Fruit fly (Drosophila melanogaster) whole organism, embryonic: ENCODE results near the gene CG9270.

Source experiments
- ATbp ChIP-seq: fragments of 200-800 bp; sonication (Bioruptor generic); optimal IDR thresholded peaks from 2 replicates; lab custom pipeline; 2017; ENCODE audit warnings: missing biosample characterization, mild to moderate bottlenecking, missing genetic modification characterization, missing genetic modification reagents
- CG10147 ChIP-seq: fragments of 200-800 bp; sonication (Bioruptor generic); optimal IDR thresholded peaks from 2 replicates; lab custom pipeline; 2019; ENCODE audit warnings: missing biosample characterization, mild to moderate bottlenecking, missing genetic modification characterization, moderate library complexity
- CG10543 ChIP-seq: fragments of 200-800 bp; sonication (Bioruptor generic); optimal IDR thresholded peaks from 3 replicates; lab custom pipeline; 2017; ENCODE audit warnings: missing biosample characterization, mild to moderate bottlenecking, missing genetic modification characterization, moderate library complexity
- CG12769 ChIP-seq: fragments of 200-800 bp; sonication (Bioruptor generic); optimal IDR thresholded peaks from 2 replicates; lab custom pipeline; 2019; ENCODE audit warnings: missing biosample characterization, mild to moderate bottlenecking, missing genetic modification characterization, moderate library complexity
- CG13296 ChIP-seq: fragments of 200-800 bp; sonication (Bioruptor generic); optimal IDR thresholded peaks from 3 replicates; lab custom pipeline; 2018; ENCODE audit warnings: missing biosample characterization, mild to moderate bottlenecking, missing genetic modification characterization
- CG14441 ChIP-seq: fragments of 200-800 bp; sonication (Bioruptor generic); IDR thresholded peaks from 2 replicates; pipeline ENCODE4 v1.3.6; 2022; ENCODE audit warnings: missing biosample characterization, missing genetic modification characterization
- CG14710 ChIP-seq: fragments of 200-800 bp; sonication (Bioruptor generic); optimal IDR thresholded peaks from 3 replicates; lab custom pipeline; 2019; ENCODE audit warnings: missing biosample characterization, mild to moderate bottlenecking, missing genetic modification characterization, moderate library complexity
- CG15696 ChIP-seq: fragments of 200-800 bp; sonication (Bioruptor generic); optimal IDR thresholded peaks from 2 replicates; lab custom pipeline; 2019; ENCODE audit warnings: missing biosample characterization, mild to moderate bottlenecking, missing genetic modification characterization, moderate library complexity
- CG18262 ChIP-seq: fragments of 200-800 bp; optimal IDR thresholded peaks from 3 replicates; lab custom pipeline; 2019; ENCODE audit warnings: missing biosample characterization, mild to moderate bottlenecking, missing genetic modification characterization, moderate library complexity
- CG18599 ChIP-seq: fragments of 200-800 bp; sonication (Bioruptor generic); optimal IDR thresholded peaks from 3 replicates; lab custom pipeline; 2017; ENCODE audit warnings: missing biosample characterization, missing genetic modification characterization, mild to moderate bottlenecking, moderate library complexity, missing genetic modification reagents
- CG2712 ChIP-seq: fragments of 200-800 bp; optimal IDR thresholded peaks from 3 replicates; lab custom pipeline; 2019; ENCODE audit warnings: missing biosample characterization, mild to moderate bottlenecking, missing genetic modification characterization, moderate library complexity
- CG4730 ChIP-seq: fragments of 200-800 bp; sonication (Bioruptor generic); IDR thresholded peaks from 2 replicates; pipeline ENCODE4 v1.3.6; 2022; ENCODE audit warnings: missing biosample characterization, missing genetic modification characterization
- CG5180 ChIP-seq: fragments of 200-800 bp; sonication (Bioruptor generic); optimal IDR thresholded peaks from 3 replicates; lab custom pipeline; 2017; ENCODE audit warnings: missing biosample characterization, missing genetic modification characterization, mild to moderate bottlenecking, moderate library complexity, missing genetic modification reagents
- CG7357 ChIP-seq: fragments of 200-800 bp; sonication (Bioruptor generic); IDR thresholded peaks from 3 replicates; pipeline ENCODE4 v1.3.6; 2022; ENCODE audit warnings: missing biosample characterization, missing genetic modification characterization
- CG7963 ChIP-seq: fragments of 200-800 bp; sonication (Bioruptor generic); IDR thresholded peaks from 3 replicates; pipeline ENCODE4 v1.3.6; 2022; ENCODE audit warnings: missing biosample characterization, missing genetic modification characterization; ENCODE audit not compliant: partially characterized antibody
- CG8944 ChIP-seq: fragments of 200-800 bp; sonication (Bioruptor generic); optimal IDR thresholded peaks from 3 replicates; lab custom pipeline; 2016; ENCODE audit warnings: missing biosample characterization, missing genetic modification characterization
- D19B ChIP-seq: fragments of 200-800 bp; sonication (Bioruptor generic); optimal IDR thresholded peaks from 2 replicates; lab custom pipeline; 2017; ENCODE audit warnings: missing biosample characterization, mild to moderate bottlenecking, missing genetic modification characterization
- Eip74EF ChIP-seq, 2 experiments: fragments of 200-800 bp in 1 of 2; fragments of >200 bp in 1 of 2; sonication (Bioruptor generic) in 1 of 2; optimal IDR thresholded peaks; 2 replicates each; lab custom pipeline; 2017 to 2019; ENCODE audit warnings: missing biosample characterization in 2 of 2, missing genetic modification characterization in 2 of 2, mild to moderate bottlenecking in 1 of 2, moderate library complexity in 1 of 2
- Fer3 ChIP-seq: fragments of 200-800 bp; sonication (Bioruptor generic); optimal IDR thresholded peaks from 2 replicates; lab custom pipeline; 2018; ENCODE audit warnings: missing biosample characterization, mild to moderate bottlenecking, missing genetic modification characterization, moderate library complexity
- Hey ChIP-seq: fragments of 200-800 bp; sonication (Bioruptor generic); optimal IDR thresholded peaks from 3 replicates; lab custom pipeline; 2018; ENCODE audit warnings: missing biosample characterization, mild to moderate bottlenecking, missing genetic modification characterization
- HmgD ChIP-seq: fragments of 200-800 bp; sonication (Bioruptor generic); optimal IDR thresholded peaks from 3 replicates; lab custom pipeline; 2016; ENCODE audit warnings: missing biosample characterization, missing genetic modification characterization
- Hmr ChIP-seq: fragments of 200-800 bp; sonication (Bioruptor generic); optimal IDR thresholded peaks from 3 replicates; lab custom pipeline; 2017; ENCODE audit warnings: mild to moderate bottlenecking, missing biosample characterization, missing genetic modification reagents, missing genetic modification characterization
- Hr3 ChIP-seq: fragments of 200-800 bp; sonication (Bioruptor generic); optimal IDR thresholded peaks from 3 replicates; lab custom pipeline; 2016; ENCODE audit warnings: missing biosample characterization, missing genetic modification characterization
- Neu2 ChIP-seq: fragments of 200-800 bp; sonication (Bioruptor generic); optimal IDR thresholded peaks from 3 replicates; lab custom pipeline; 2016; ENCODE audit warnings: missing biosample characterization, missing genetic modification characterization, borderline replicate concordance
- Nf-YC ChIP-seq: fragments of 200-800 bp; optimal IDR thresholded peaks from 3 replicates; lab custom pipeline; 2019; ENCODE audit warnings: missing biosample characterization, mild to moderate bottlenecking, missing genetic modification characterization, moderate library complexity
- NfI ChIP-seq: fragments of 200-800 bp; sonication (Bioruptor generic); optimal IDR thresholded peaks from 3 replicates; lab custom pipeline; 2018; ENCODE audit warnings: missing biosample characterization, mild to moderate bottlenecking, missing genetic modification characterization, moderate library complexity
- Oli ChIP-seq: fragments of 200-800 bp; sonication (Bioruptor generic); optimal IDR thresholded peaks from 2 replicates; lab custom pipeline; 2018; ENCODE audit warnings: missing biosample characterization, mild to moderate bottlenecking, missing genetic modification characterization, moderate library complexity
- Poxn ChIP-seq: fragments of 200-800 bp; sonication (Bioruptor generic); IDR thresholded peaks from 2 replicates; pipeline ENCODE4 v1.3.6; 2022; ENCODE audit warnings: missing biosample characterization, missing genetic modification characterization
- Sox102F ChIP-seq: fragments of 200-800 bp; sonication (Bioruptor generic); optimal IDR thresholded peaks from 2 replicates; lab custom pipeline; 2018; ENCODE audit warnings: missing biosample characterization, mild to moderate bottlenecking, missing genetic modification characterization, moderate library complexity
- Taf1 ChIP-seq: fragments of 200-800 bp; sonication (Bioruptor generic); IDR thresholded peaks from 2 replicates; pipeline ENCODE4 v1.3.6; 2022; ENCODE audit warnings: missing biosample characterization, missing genetic modification characterization
- Vsx1 ChIP-seq: fragments of 200-800 bp; sonication (Bioruptor generic); optimal IDR thresholded peaks from 2 replicates; lab custom pipeline; 2017; ENCODE audit warnings: missing biosample characterization, mild to moderate bottlenecking, missing genetic modification characterization, missing genetic modification reagents
- Xbp1 ChIP-seq: fragments of 200-800 bp; sonication (Bioruptor generic); optimal IDR thresholded peaks from 3 replicates; lab custom pipeline; 2016; ENCODE audit warnings: missing biosample characterization, mild to moderate bottlenecking, missing genetic modification characterization
- Xrp1 ChIP-seq: fragments of 200-800 bp; sonication (Bioruptor generic); IDR thresholded peaks from 2 replicates; pipeline ENCODE4 v1.3.6; 2022; ENCODE audit warnings: missing biosample characterization, missing genetic modification characterization
- amos ChIP-seq: fragments of 200-800 bp; sonication (Bioruptor generic); IDR thresholded peaks from 2 replicates; pipeline ENCODE4 v1.3.6; 2022; ENCODE audit warnings: missing biosample characterization, missing genetic modification characterization; ENCODE audit not compliant: partially characterized antibody
- bcd ChIP-seq: fragments of 200-800 bp; sonication (Bioruptor generic); optimal IDR thresholded peaks from 2 replicates; lab custom pipeline; 2017; ENCODE audit warnings: missing biosample characterization, mild to moderate bottlenecking, missing genetic modification characterization
- bigmax ChIP-seq: fragments of 200-800 bp; sonication (Bioruptor generic); optimal IDR thresholded peaks from 2 replicates; lab custom pipeline; 2018; ENCODE audit warnings: missing biosample characterization, mild to moderate bottlenecking, missing genetic modification characterization
- cad ChIP-seq: fragments of >200 bp; optimal IDR thresholded peaks from 2 replicates; lab custom pipeline; 2017; ENCODE audit warnings: missing biosample characterization, missing genetic modification characterization
- crp ChIP-seq, 2 experiments: fragments of 200-800 bp; sonication (Bioruptor generic); optimal IDR thresholded peaks; 2 replicates in 1 of 2; 3 replicates in 1 of 2; lab custom pipeline; 2017; ENCODE audit warnings: missing biosample characterization in 2 of 2, missing genetic modification characterization in 2 of 2, mild to moderate bottlenecking in 1 of 2, moderate library complexity in 1 of 2
- dmrt99B ChIP-seq: fragments of 200-800 bp; sonication (Bioruptor generic); optimal IDR thresholded peaks from 2 replicates; lab custom pipeline; 2018; ENCODE audit warnings: missing biosample characterization, mild to moderate bottlenecking, missing genetic modification characterization, moderate library complexity
- fd96Cb ChIP-seq: fragments of 200-800 bp; sonication (Bioruptor generic); optimal IDR thresholded peaks from 2 replicates; lab custom pipeline; 2018; ENCODE audit warnings: missing biosample characterization, mild to moderate bottlenecking, missing genetic modification characterization, moderate library complexity
- hkb ChIP-seq, 2 experiments: fragments of 200-800 bp in 1 of 2; fragments of >200 bp in 1 of 2; sonication (Bioruptor generic) in 1 of 2; IDR thresholded peaks in 1 of 2; optimal IDR thresholded peaks in 1 of 2; 2 replicates each; pipeline versions ENCODE4 v1.3.6 to Lab custom; 2017 to 2022; ENCODE audit warnings: missing biosample characterization in 1 of 2, missing genetic modification characterization in 1 of 2
- inv ChIP-seq: fragments of 200-800 bp; sonication (Bioruptor generic); IDR thresholded peaks from 2 replicates; pipeline ENCODE4 v1.3.6; 2022; ENCODE audit warnings: missing biosample characterization, missing genetic modification characterization; ENCODE audit not compliant: partially characterized antibody
- jigr1 ChIP-seq: fragments of 200-800 bp; sonication (Bioruptor generic); IDR thresholded peaks from 3 replicates; pipeline ENCODE4 v1.3.6; 2022; ENCODE audit warnings: missing biosample characterization, missing genetic modification characterization
- lbe ChIP-seq: fragments of 200-800 bp; sonication (Bioruptor generic); optimal IDR thresholded peaks from 2 replicates; lab custom pipeline; 2016; ENCODE audit warnings: missing biosample characterization, mild to moderate bottlenecking, missing genetic modification characterization
- mld ChIP-seq: fragments of 200-800 bp; sonication (Bioruptor generic); IDR thresholded peaks from 3 replicates; pipeline ENCODE4 v1.3.6; 2022; ENCODE audit warnings: missing biosample characterization, missing genetic modification characterization; ENCODE audit not compliant: partially characterized antibody
- pnt ChIP-seq: fragments of 200-800 bp; sonication (Bioruptor generic); optimal IDR thresholded peaks from 3 replicates; lab custom pipeline; 2016; ENCODE audit warnings: missing biosample characterization, missing genetic modification characterization
- ranshi ChIP-seq: fragments of 200-800 bp; sonication (Bioruptor generic); IDR thresholded peaks from 2 replicates; pipeline ENCODE4 v1.3.6; 2022; ENCODE audit warnings: missing biosample characterization, missing genetic modification characterization
- tgo ChIP-seq: fragments of 200-800 bp; sonication (Bioruptor generic); IDR thresholded peaks from 3 replicates; pipeline ENCODE4 v1.3.6; 2022; ENCODE audit warnings: missing biosample characterization, missing genetic modification characterization
- trem ChIP-seq: fragments of 200-800 bp; optimal IDR thresholded peaks from 3 replicates; lab custom pipeline; 2019; ENCODE audit warnings: missing biosample characterization, mild to moderate bottlenecking, missing genetic modification characterization, moderate library complexity

The CG9270 gene

DNA sequence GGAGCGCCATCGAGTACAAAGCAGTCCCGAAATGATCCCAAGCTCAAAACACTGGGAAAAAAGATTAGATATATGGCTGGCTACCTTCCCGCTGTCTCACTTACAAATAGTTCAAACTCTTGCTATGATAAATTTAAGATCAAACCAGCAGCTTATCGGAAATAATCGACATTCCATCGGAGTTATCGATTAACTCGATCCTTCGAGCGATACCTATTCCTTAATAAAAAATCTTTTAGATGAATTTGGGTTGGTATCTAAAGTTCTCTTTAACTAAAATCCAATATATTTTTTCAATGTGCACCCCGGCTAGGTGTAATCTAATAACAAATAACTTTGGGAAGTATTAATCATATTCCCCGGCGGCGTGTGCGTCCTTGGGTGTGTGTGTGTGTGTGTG, 48.3 kb upstream of the CG9270 start (continued):
- TF ChIP-seq ranshi (GFP tag; lab: Robert Waterston, UW) (no peak), jigr1 (GFP tag; lab: Robert Waterston, UW) (no peak), Neu2 (GFP tag; lab: Kevin White, UChicago) (no peak), NfI (GFP tag; lab: Kevin White, UChicago) (peak; percentile 4), Nf-YC (no peak), CG10543 (no peak), pnt (GFP tag; lab: Kevin White, UChicago) (no peak), fd96Cb (peak; percentile 29), inv (GFP tag; lab: Robert Waterston, UW) (no peak), CG8944 (GFP tag; lab: Kevin White, UChicago) (no peak), HmgD (GFP tag; lab: Kevin White, UChicago) (no peak), crp (GFP tag; optimal IDR thresholded peaks at IDR 0.05; lab: Kevin White, UChicago) (no peak), trem (tag; lab: Kevin White, UChicago) (no peak), lbe (GFP tag; lab: Kevin White, UChicago) (no peak), CG14441 (no peak), hkb (optimal IDR thresholded peaks at IDR 0.05; lab: Kevin White, UChicago) (no peak), hkb (GFP tag; IDR thresholded peaks at IDR 0.05; lab: Robert Waterston, UW) (no peak), Fer3 (tag; lab: Kevin White, UChicago) (no peak), Vsx1 (GFP tag; lab: Kevin White, UChicago) (no peak), Oli (tag; lab: Kevin White, UChicago) (peak; percentile 14), Poxn (GFP tag; lab: Robert Waterston, UW) (no peak), Hmr (GFP tag; lab: Kevin White, UChicago) (peak; percentile 6), tgo (GFP tag; lab: Robert Waterston, UW) (no peak), cad (GFP tag; lab: Kevin White, UChicago) (no peak), CG10147 (no peak), Hey (tag; lab: Kevin White, UChicago) (no peak), CG2712 (tag; lab: Kevin White, UChicago) (peak; percentile 45), CG7357 (no peak), CG18599 (GFP tag; lab: Kevin White, UChicago) (peak; percentile 22), D19B (GFP tag; lab: Kevin White, UChicago) (no peak), CG13296 (GFP tag; lab: Kevin White, UChicago) (no peak), dmrt99B (tag; lab: Kevin White, UChicago) (peak; percentile 31), CG18262 (tag; lab: Kevin White, UChicago) (peak; percentile 34), CG14710 (peak; percentile 7), mld (no peak), CG5180 (GFP tag; lab: Kevin White, UChicago) (no peak), CG7963 (GFP tag; lab: Robert Waterston, UW) (no peak), Taf1 (no peak), bcd (GFP tag; lab: Kevin White, UChicago) (peak; percentile 6), Sox102F (peak; percentile 8), Eip74EF (GFP tag; optimal IDR thresholded peaks at IDR 0.05; lab: Kevin White, UChicago) (no peak), CG12769 (no peak), bigmax (GFP tag; lab: Kevin White, UChicago) (no peak), Hr3 (GFP tag; lab: Kevin White, UChicago) (no peak), CG15696 (tag; lab: Kevin White, UChicago) (no peak), Xrp1 (GFP tag; lab: Robert Waterston, UW) (peak; percentile 23; the same call in 1 of the 2 replicates), ATbp (no peak), amos (GFP tag; lab: Robert Waterston, UW) (no peak), Xbp1 (GFP tag; lab: Kevin White, UChicago) (no peak), CG4730 (GFP tag; lab: Robert Waterston, UW) (no peak)
